Worm (Caenorhabditis elegans): ENCODE data around the gene srab-13.

ce11 chrV:2029877-2030276 is 2.2 kb upstream of the srab-13 start, which contains the start of gene F59A7.12:
- TF ChIP-seq skn-1 (tag; optimal IDR thresholded peaks at IDR 0.05) (no peak), snu-23 (GFP tag; optimal IDR thresholded peaks at IDR 0.05) (no peak), F16B12.6 (tag; optimal IDR thresholded peaks at IDR 0.05) (no peak), ztf-4 (tag; optimal IDR thresholded peaks at IDR 0.05) (no peak), elt-3 (tag; optimal IDR thresholded peaks at IDR 0.05) (no peak), lsy-2 (tag; optimal IDR thresholded peaks at IDR 0.05) (no peak)
